Worm (Caenorhabditis elegans): ENCODE measurements around the gene ift-74.

The ift-74 gene

ce11 chrII:6713832-6714342, 34.1 kb downstream of the ift-74 start, which contains the start of gene dpy-2:
dpy-2 (plus strand) TSS chrII:6714292.
- TF ChIP-seq elt-3 (tag; optimal IDR thresholded peaks at IDR 0.05) (peak in 1 of 6 experiments; percentile 11), efl-3 (GFP tag; optimal IDR thresholded peaks at IDR 0.05) (no peak), lir-3 (tag; optimal IDR thresholded peaks at IDR 0.05; ENCODE audit: poor library complexity) (no peak), blmp-1 (tag; optimal IDR thresholded peaks at IDR 0.05) (peak; percentile 99)

DNA sequence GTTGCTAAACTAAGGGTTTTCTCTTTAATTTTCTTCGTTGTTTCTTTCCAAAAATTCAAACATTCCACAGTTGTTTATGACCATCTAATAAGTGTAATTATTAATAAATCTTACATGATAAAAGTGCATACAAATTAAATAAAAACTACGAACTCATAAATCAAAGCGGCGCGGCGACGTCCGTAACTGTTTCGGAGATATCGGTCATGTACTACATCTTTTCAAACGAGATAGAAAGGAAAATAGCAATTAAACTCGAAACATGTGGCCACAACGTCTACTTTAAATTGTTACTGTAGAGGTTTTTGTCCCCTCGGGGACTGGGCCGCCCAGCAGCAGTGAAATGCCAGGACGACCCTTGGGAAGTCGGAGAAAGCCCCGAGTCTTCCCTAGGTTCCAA, 36.0 kb downstream of the ift-74 start:
- TF ChIP-seq blmp-1 (tag; optimal IDR thresholded peaks at IDR 0.05), result peak; percentile 86
- no peak for TF ChIP-seq nhr-11 (tag; optimal IDR thresholded peaks at IDR 0.05)

- TF ChIP-seq dsc-1 (tag; optimal IDR thresholded peaks at IDR 0.05) (no peak), blmp-1 (tag; optimal IDR thresholded peaks at IDR 0.05) (peak; percentile 80)
These were observed 36.8 kb downstream of the ift-74 start, which contains the start of the genes T14B4.5 and T14B4.20 for ce11 chrII:6716638-6717037. T14B4.5 (plus strand) TSS chrII:6716863. T14B4.20 (plus strand) TSS chrII:6716901.

DNA sequence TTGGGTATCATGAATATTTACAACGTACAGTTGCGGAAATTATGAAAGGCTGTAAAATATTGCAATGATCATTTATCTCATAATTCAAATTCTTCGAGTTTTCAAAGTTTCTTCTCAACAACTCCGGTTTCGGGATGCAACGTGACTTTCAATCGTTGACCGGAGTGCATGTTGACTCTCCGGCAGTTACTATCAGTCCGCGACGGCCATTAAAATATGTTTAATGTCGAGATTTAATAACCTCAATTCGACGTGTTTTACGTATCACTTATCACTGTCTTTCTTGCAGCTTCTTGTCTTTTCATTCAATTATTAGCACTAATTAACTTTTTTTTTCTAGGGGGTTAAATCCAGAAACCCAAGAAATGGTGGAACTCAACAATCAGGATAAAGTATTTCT, 38.4 kb downstream of the ift-74 start, which contains the start of gene tsp-10:
TSS of gene tsp-10 (plus strand) at position 366 of the 400 bp plus-strand sequence.
- no peak for TF ChIP-seq lin-13 (GFP tag; optimal IDR thresholded peaks at IDR 0.05)
- no peak for TF ChIP-seq ets-5 (GFP tag; IDR thresholded peaks at IDR 0.05)
- no peak for TF ChIP-seq hlh-17 (GFP tag; optimal IDR thresholded peaks at IDR 0.05; ENCODE audit: borderline replicate concordance)

- TF ChIP-seq Y116A8C.19 (tag; optimal IDR thresholded peaks at IDR 0.05; ENCODE audit: borderline replicate concordance) (no peak), ztf-4 (tag; optimal IDR thresholded peaks at IDR 0.05) (no peak), nhr-85 (tag) (no peak), unc-86 (tag; optimal IDR thresholded peaks at IDR 0.05) (no peak), mdl-1 (tag; optimal IDR thresholded peaks at IDR 0.05) (no peak), elt-2 (tag; optimal IDR thresholded peaks at IDR 0.05) (no peak), efl-1 (optimal IDR thresholded peaks at IDR 0.05) (peak in 1 of 2 experiments; percentile 31), efl-1 (GFP tag; optimal IDR thresholded peaks at IDR 0.05 in 1 of 2) (peak; percentile 17 to 89), pag-3 (tag; optimal IDR thresholded peaks at IDR 0.05; ENCODE audit: borderline replicate concordance, insufficient read depth) (no peak), lsy-2 (tag; optimal IDR thresholded peaks at IDR 0.05) (peak; percentile 18 to 50), swsn-7 (tag; optimal IDR thresholded peaks at IDR 0.05) (peak; percentile 32), ces-1 (GFP tag; optimal IDR thresholded peaks at IDR 0.05) (no peak), zip-4 (GFP tag; optimal IDR thresholded peaks at IDR 0.05) (no peak), zag-1 (tag; optimal IDR thresholded peaks at IDR 0.05) (no peak), nhr-20 (tag; optimal IDR thresholded peaks at IDR 0.05) (peak; percentile 85), sox-4 (tag; optimal IDR thresholded peaks at IDR 0.05) (no peak), pqm-1 (tag; optimal IDR thresholded peaks at IDR 0.05) (no peak), nhr-90 (tag; optimal IDR thresholded peaks at IDR 0.05; ENCODE audit: poor library complexity) (peak; percentile 3), lin-35 (GFP tag; optimal IDR thresholded peaks at IDR 0.05) (peak; percentile 13 to 53), ceh-88 (GFP tag; IDR thresholded peaks at IDR 0.05) (no peak), nhr-237 (tag; optimal IDR thresholded peaks at IDR 0.05) (no peak), nhr-11 (tag; optimal IDR thresholded peaks at IDR 0.05) (no peak), nhr-84 (tag; optimal IDR thresholded peaks at IDR 0.05) (no peak), efl-3 (GFP tag; optimal IDR thresholded peaks at IDR 0.05) (no peak), lin-39 (tag; optimal IDR thresholded peaks at IDR 0.05) (no peak), alr-1 (tag; optimal IDR thresholded peaks at IDR 0.05; ENCODE audit: borderline replicate concordance) (no peak), unc-62 (GFP tag; optimal IDR thresholded peaks at IDR 0.05) (no peak), tbx-2 (tag; optimal IDR thresholded peaks at IDR 0.05) (no peak), nhr-76 (tag; optimal IDR thresholded peaks at IDR 0.05) (no peak), nhr-71 (tag; optimal IDR thresholded peaks at IDR 0.05) (peak; percentile 56), unc-130 (tag; optimal IDR thresholded peaks at IDR 0.05) (no peak), nhr-77 (tag; optimal IDR thresholded peaks at IDR 0.05) (peak; percentile 45), vab-15 (tag; optimal IDR thresholded peaks at IDR 0.05) (no peak), ceh-90 (tag; optimal IDR thresholded peaks at IDR 0.05) (no peak), sup-37 (GFP tag; optimal IDR thresholded peaks at IDR 0.05) (no peak), sptf-1 (tag; optimal IDR thresholded peaks at IDR 0.05) (no peak), fos-1 (tag; optimal IDR thresholded peaks at IDR 0.05) (no peak)
These were observed 41.8 kb downstream of the ift-74 start for ce11 chrII:6721581-6721980.

All from whole organism, L1 larva.